Worm (Caenorhabditis elegans) whole organism, L1 larva: ENCODE data around the gene R105.1.

ENCODE experiments used
- C16A3.4 ChIP-seq: fragments of 150-350 bp; optimal IDR thresholded peaks from 2 replicates; lab custom pipeline; 2014; ENCODE audit warnings: missing biosample characterization, missing genetic modification characterization
- F16B12.6 ChIP-seq: fragments of 150-350 bp; optimal IDR thresholded peaks from 2 replicates; lab custom pipeline; 2014; ENCODE audit warnings: missing biosample characterization, missing genetic modification characterization
- Y116A8C.19 ChIP-seq: sonication (generic microtip); optimal IDR thresholded peaks from 2 replicates; lab custom pipeline; 2016; ENCODE audit warnings: missing compliant biosample characterization, missing genetic modification characterization, borderline replicate concordance
- aha-1 ChIP-seq: fragments of 150-350 bp; optimal IDR thresholded peaks from 2 replicates; lab custom pipeline; 2014; ENCODE audit warnings: missing biosample characterization, missing genetic modification characterization
- aly-2 ChIP-seq: fragments of 150-350 bp; optimal IDR thresholded peaks from 2 replicates; lab custom pipeline; 2014; ENCODE audit warnings: missing biosample characterization, missing genetic modification characterization
- ceh-63 ChIP-seq: fragments of 200-800 bp; sonication (Bioruptor generic); optimal IDR thresholded peaks from 2 replicates; lab custom pipeline; 2018; ENCODE audit warnings: mild to moderate bottlenecking, missing genetic modification characterization, missing compliant biosample characterization
- ceh-90 ChIP-seq: sonication (generic microtip); optimal IDR thresholded peaks from 2 replicates; lab custom pipeline; 2016; ENCODE audit warnings: missing genetic modification characterization, missing compliant biosample characterization
- ces-1 ChIP-seq: fragments of 150-350 bp; optimal IDR thresholded peaks from 2 replicates; lab custom pipeline; 2014; ENCODE audit warnings: missing biosample characterization, missing genetic modification reagents, missing genetic modification characterization
- dpl-1 ChIP-seq, 3 experiments: fragments of 150-350 bp in 2 of 3; sonication (generic microtip) in 1 of 3; optimal IDR thresholded peaks; 2 replicates each; lab custom pipeline; 2014 to 2017; ENCODE audit warnings: missing biosample characterization in 3 of 3, missing genetic modification characterization in 3 of 3, missing genetic modification reagents in 3 of 3
- dsc-1 ChIP-seq: sonication (generic microtip); optimal IDR thresholded peaks from 2 replicates; lab custom pipeline; 2016; ENCODE audit warnings: mild to moderate bottlenecking, missing genetic modification characterization, missing compliant biosample characterization
- efl-1 ChIP-seq, 4 experiments: fragments of 150-350 bp; optimal IDR thresholded peaks in 3 of 4; peaks in 1 of 4; 1 replicate in 1 of 4; 2 replicates in 3 of 4; lab custom pipeline; 2014; ENCODE audit warnings: missing biosample characterization in 2 of 4, missing genetic modification characterization in 2 of 4, missing genetic modification reagents in 2 of 4
- egl-13 ChIP-seq: sonication (generic microtip); optimal IDR thresholded peaks from 2 replicates; lab custom pipeline; 2016; ENCODE audit warnings: missing genotype, missing genetic modification reagents, missing genetic modification characterization, missing compliant biosample characterization
- egl-27 ChIP-seq, 2 experiments: fragments of 150-350 bp in 1 of 2; sonication (generic microtip); optimal IDR thresholded peaks; 3 replicates each; lab custom pipeline; 2017 to 2018; ENCODE audit warnings: missing biosample characterization in 2 of 2, missing genetic modification characterization in 2 of 2, missing genetic modification reagents in 2 of 2
- ets-5 ChIP-seq: fragments of 200-800 bp; sonication (Bioruptor generic); IDR thresholded peaks from 2 replicates; pipeline ENCODE4 v1.3.6; 2022; ENCODE audit warnings: missing genetic modification characterization, missing compliant biosample characterization
- fkh-10 ChIP-seq: sonication (generic microtip); optimal IDR thresholded peaks from 2 replicates; lab custom pipeline; 2017; ENCODE audit warnings: missing biosample characterization, missing genetic modification reagents, missing genetic modification characterization
- fkh-4 ChIP-seq: sonication (generic microtip); optimal IDR thresholded peaks from 2 replicates; lab custom pipeline; 2016; ENCODE audit warnings: missing compliant biosample characterization, missing genetic modification characterization, borderline replicate concordance
- fkh-8 ChIP-seq: sonication (generic microtip); optimal IDR thresholded peaks from 2 replicates; lab custom pipeline; 2016; ENCODE audit warnings: mild to moderate bottlenecking, missing genetic modification characterization, missing compliant biosample characterization
- fos-1 ChIP-seq: fragments of 150-350 bp; optimal IDR thresholded peaks from 2 replicates; lab custom pipeline; 2014; ENCODE audit warnings: missing biosample characterization, missing genetic modification characterization
- hlh-4 ChIP-seq: sonication (generic microtip); optimal IDR thresholded peaks from 2 replicates; lab custom pipeline; 2016; ENCODE audit warnings: mild to moderate bottlenecking, missing genetic modification characterization, missing compliant biosample characterization
- hpl-2 ChIP-seq: fragments of 150-350 bp; optimal IDR thresholded peaks from 2 replicates; lab custom pipeline; 2014; ENCODE audit warnings: missing biosample characterization, missing genetic modification reagents, missing genetic modification characterization
- isw-1 ChIP-seq: fragments of 200-800 bp; sonication (Bioruptor generic); IDR thresholded peaks from 2 replicates; pipeline ENCODE4 v1.3.6; 2022; ENCODE audit warnings: missing genetic modification characterization, missing compliant biosample characterization
- jun-1 ChIP-seq: fragments of 150-350 bp; optimal IDR thresholded peaks from 2 replicates; lab custom pipeline; 2014; ENCODE audit warnings: missing biosample characterization, missing genetic modification reagents, missing genetic modification characterization
- lin-15B ChIP-seq: fragments of 150-350 bp; sonication (generic microtip); optimal IDR thresholded peaks from 3 replicates; lab custom pipeline; 2014; ENCODE audit warnings: missing biosample characterization, missing genetic modification characterization
- lin-39 ChIP-seq: fragments of 150-350 bp; optimal IDR thresholded peaks from 2 replicates; lab custom pipeline; 2014; ENCODE audit warnings: missing biosample characterization, missing genetic modification reagents, missing genetic modification characterization
- mdl-1 ChIP-seq, 2 experiments: fragments of 150-350 bp; optimal IDR thresholded peaks; 2 replicates each; lab custom pipeline; 2014 to 2017; ENCODE audit warnings: missing biosample characterization in 2 of 2, missing genetic modification characterization in 2 of 2, inconsistent platforms in 1 of 2
- mep-1 ChIP-seq: fragments of 150-350 bp; optimal IDR thresholded peaks from 2 replicates; lab custom pipeline; 2014; ENCODE audit warnings: missing biosample characterization, missing genetic modification characterization
- nhr-19 ChIP-seq: fragments of 200-800 bp; sonication (Bioruptor generic); conservative IDR thresholded peaks from 2 replicates; pipeline ENCODE4 v1.3.6; 2022; ENCODE audit warnings: missing genetic modification characterization, missing compliant biosample characterization
- nhr-20 ChIP-seq: sonication (generic microtip); optimal IDR thresholded peaks from 2 replicates; lab custom pipeline; 2016; ENCODE audit warnings: mild to moderate bottlenecking, missing genetic modification characterization, missing compliant biosample characterization
- nhr-28 ChIP-seq: fragments of 150-350 bp; optimal IDR thresholded peaks from 2 replicates; lab custom pipeline; 2014; ENCODE audit warnings: missing biosample characterization, missing genetic modification characterization
- nhr-47 ChIP-seq: sonication (generic microtip); optimal IDR thresholded peaks from 2 replicates; lab custom pipeline; 2016; ENCODE audit warnings: mild to moderate bottlenecking, missing genetic modification characterization, moderate library complexity, missing compliant biosample characterization
- nhr-71 ChIP-seq: sonication (generic microtip); optimal IDR thresholded peaks from 2 replicates; lab custom pipeline; 2016; ENCODE audit warnings: mild to moderate bottlenecking, missing genetic modification characterization, moderate library complexity, missing compliant biosample characterization
- nhr-76 ChIP-seq: sonication (generic microtip); optimal IDR thresholded peaks from 2 replicates; lab custom pipeline; 2017; ENCODE audit warnings: missing biosample characterization, missing genetic modification characterization
- nhr-84 ChIP-seq: sonication (generic microtip); optimal IDR thresholded peaks from 2 replicates; lab custom pipeline; 2017; ENCODE audit warnings: missing biosample characterization, missing genetic modification characterization
- nhr-85 ChIP-seq: sonication (generic microtip); peaks from one replicate; lab custom pipeline; 2016; ENCODE audit warnings: missing genetic modification characterization, inconsistent platforms, missing compliant biosample characterization
- pax-3 ChIP-seq: fragments of 200-800 bp; sonication (Bioruptor generic); optimal IDR thresholded peaks from 2 replicates; lab custom pipeline; 2018; ENCODE audit warnings: mild to moderate bottlenecking, missing genetic modification characterization, moderate library complexity, missing compliant biosample characterization
- snu-23 ChIP-seq: sonication (generic microtip); optimal IDR thresholded peaks from 2 replicates; lab custom pipeline; 2016; ENCODE audit warnings: missing genetic modification characterization, missing compliant biosample characterization
- sox-4 ChIP-seq: sonication (generic microtip); optimal IDR thresholded peaks from 2 replicates; lab custom pipeline; 2016; ENCODE audit warnings: missing genetic modification characterization, missing compliant biosample characterization
- sptf-1 ChIP-seq: fragments of 150-350 bp; optimal IDR thresholded peaks from 2 replicates; lab custom pipeline; 2014; ENCODE audit warnings: missing biosample characterization, missing genetic modification characterization
- swsn-7 ChIP-seq: sonication (generic microtip); optimal IDR thresholded peaks from 2 replicates; lab custom pipeline; 2016; ENCODE audit warnings: missing genetic modification characterization, missing compliant biosample characterization
- tbx-2 ChIP-seq: sonication (generic microtip); optimal IDR thresholded peaks from 2 replicates; lab custom pipeline; 2016; ENCODE audit warnings: missing genetic modification characterization, missing compliant biosample characterization
- tlp-1 ChIP-seq: fragments of 150-350 bp; optimal IDR thresholded peaks from 2 replicates; lab custom pipeline; 2014; ENCODE audit warnings: missing biosample characterization, missing genetic modification characterization
- vab-15 ChIP-seq: sonication (generic microtip); optimal IDR thresholded peaks from 2 replicates; lab custom pipeline; 2017; ENCODE audit warnings: missing genotype, mild to moderate bottlenecking, missing genetic modification characterization, missing compliant biosample characterization
- ztf-11 ChIP-seq, 2 experiments: sonication (generic microtip); optimal IDR thresholded peaks; 2 replicates each; lab custom pipeline; 2016 to 2017; ENCODE audit warnings: missing genetic modification characterization in 2 of 2, missing biosample characterization in 1 of 2, missing compliant biosample characterization in 1 of 2
- ztf-4 ChIP-seq: fragments of 150-350 bp; optimal IDR thresholded peaks from 2 replicates; lab custom pipeline; 2014; ENCODE audit warnings: missing biosample characterization, missing genetic modification characterization

R105.1 gene

ce11 chrIV:4611740-4612139, 21.8 kb upstream of the R105.1 start:
- TF ChIP-seq pax-3 (tag; lab: Kevin White, UChicago) (peak; percentile 61), dsc-1 (tag; lab: Kevin White, UChicago) (peak; percentile 61), vab-15 (tag; lab: Kevin White, UChicago) (no peak), fkh-8 (tag; lab: Kevin White, UChicago) (peak; percentile 48), sptf-1 (tag; lab: Kevin White, UChicago) (no peak), aha-1 (tag; lab: Kevin White, UChicago) (no peak), efl-1 (optimal IDR thresholded peaks at IDR 0.05; lab: Kevin White, UChicago) (no peak), efl-1 (GFP tag; optimal IDR thresholded peaks at IDR 0.05 in 1 of 2; lab: Kevin White, UChicago) (peak in 1 of 2 experiments; percentile 39), ztf-11 (tag; optimal IDR thresholded peaks at IDR 0.05; lab: Kevin White, UChicago) (no peak), dpl-1 (GFP tag; optimal IDR thresholded peaks at IDR 0.05; lab: Kevin White, UChicago) (no peak), nhr-47 (tag; lab: Kevin White, UChicago) (no peak), nhr-85 (tag; lab: Kevin White, UChicago) (peak; percentile 62), mdl-1 (tag; optimal IDR thresholded peaks at IDR 0.05; lab: Kevin White, UChicago) (no peak), fos-1 (tag; lab: Kevin White, UChicago) (no peak)

DNA sequence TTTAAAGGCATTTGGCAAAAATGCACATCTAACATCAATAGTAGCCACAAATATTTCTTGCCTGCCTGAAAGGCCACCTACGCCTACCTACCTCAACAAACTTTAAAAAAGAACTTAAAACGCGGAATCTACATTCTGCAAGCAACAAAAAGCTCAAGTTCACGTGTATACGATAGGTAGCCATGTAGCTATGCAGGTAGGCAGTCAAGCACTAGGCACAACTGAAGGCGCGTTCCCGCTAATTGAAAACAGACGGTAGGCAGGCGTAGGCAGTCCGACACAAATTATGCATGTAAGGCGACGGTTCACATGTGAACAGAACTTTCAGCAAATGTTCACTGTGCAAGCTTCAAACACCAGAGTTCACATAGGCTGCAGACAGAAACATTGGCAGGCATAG, 20.9 kb upstream of the R105.1 start:
- no peak for TF ChIP-seq nhr-76 (tag; lab: Kevin White, UChicago)
- TF ChIP-seq fos-1 (tag; lab: Kevin White, UChicago): no peak
- TF ChIP-seq Y116A8C.19 (tag; lab: Kevin White, UChicago): no peak
- TF ChIP-seq mep-1 (tag; lab: Kevin White, UChicago): no peak

DNA sequence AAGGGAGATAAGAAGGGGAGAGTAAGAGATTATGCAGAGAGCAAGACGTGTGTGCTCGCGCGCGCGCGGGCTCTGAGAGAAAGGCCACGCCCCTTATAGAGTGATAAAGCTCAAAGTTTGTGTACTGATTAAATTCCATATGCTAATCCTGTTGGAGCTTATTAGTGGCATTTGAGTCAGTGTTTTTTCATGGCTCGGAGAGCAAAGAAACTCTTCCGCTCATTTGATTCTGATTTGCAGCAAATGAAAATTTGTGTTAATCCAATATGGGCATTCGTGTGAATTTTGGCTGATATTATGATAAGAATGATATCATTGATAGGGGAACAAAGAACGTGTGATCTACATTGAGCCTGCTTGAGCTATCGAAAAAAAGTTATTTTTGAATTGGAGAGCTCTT, 20.0 kb upstream of the R105.1 start:
- TF ChIP-seq nhr-28 (tag; lab: Kevin White, UChicago): no peak
- peak; percentile 72 for TF ChIP-seq nhr-47 (tag; lab: Kevin White, UChicago)
- no peak for TF ChIP-seq hlh-4
- no peak for TF ChIP-seq snu-23
- TF ChIP-seq nhr-71 (tag; lab: Kevin White, UChicago): peak; percentile 59
- no peak for TF ChIP-seq ces-1 (GFP tag; lab: Kevin White, UChicago)
- no peak for TF ChIP-seq ets-5 (GFP tag; lab: Robert Waterston, UW)
- no peak for TF ChIP-seq nhr-84
- no peak for TF ChIP-seq ceh-63 (GFP tag; lab: Kevin White, UChicago)
- TF ChIP-seq dpl-1 (GFP tag; optimal IDR thresholded peaks at IDR 0.05; lab: Kevin White, UChicago): no peak
- TF ChIP-seq jun-1 (tag; lab: Kevin White, UChicago): peak; percentile 17
- TF ChIP-seq C16A3.4 (tag; lab: Kevin White, UChicago): no peak
- no peak for TF ChIP-seq F16B12.6 (tag; lab: Kevin White, UChicago)
- no peak for TF ChIP-seq lin-15B
- no peak for TF ChIP-seq nhr-19 (GFP tag; lab: Robert Waterston, UW)
- TF ChIP-seq mdl-1 (tag; optimal IDR thresholded peaks at IDR 0.05; lab: Kevin White, UChicago): no peak
- TF ChIP-seq aly-2: no peak
- TF ChIP-seq nhr-76 (tag; lab: Kevin White, UChicago): no peak
- no peak for TF ChIP-seq aha-1 (tag; lab: Kevin White, UChicago)
- peak; percentile 66 for TF ChIP-seq egl-13 (tag; lab: Kevin White, UChicago)
- TF ChIP-seq sox-4 (tag; lab: Kevin White, UChicago): peak; percentile 32
- peak; percentile 64 for TF ChIP-seq pax-3 (tag; lab: Kevin White, UChicago)
- TF ChIP-seq fkh-8 (tag; lab: Kevin White, UChicago): peak; percentile 86
- TF ChIP-seq fkh-10 (GFP tag; lab: Kevin White, UChicago): peak; percentile 11
- TF ChIP-seq tlp-1 (tag; lab: Kevin White, UChicago): no peak
- TF ChIP-seq nhr-20 (tag; lab: Kevin White, UChicago): no peak
- TF ChIP-seq hpl-2: no peak
- no peak for TF ChIP-seq ztf-4 (tag; lab: Kevin White, UChicago)
- TF ChIP-seq fkh-4 (tag; lab: Kevin White, UChicago): no peak
- TF ChIP-seq tbx-2 (tag; lab: Kevin White, UChicago): no peak
- TF ChIP-seq isw-1: no peak
- TF ChIP-seq ceh-90 (tag; lab: Kevin White, UChicago): no peak
- TF ChIP-seq egl-27 (tag; optimal IDR thresholded peaks at IDR 0.05; lab: Kevin White, UChicago): no peak
- no peak for TF ChIP-seq swsn-7 (tag; lab: Kevin White, UChicago)
- peak; percentile 96 for TF ChIP-seq dsc-1 (tag; lab: Kevin White, UChicago)
- TF ChIP-seq lin-39: no peak
